1 fruit fly cellular context compared by ENCODE assay signal in genomic region chr3L:12804730-12805170, dm6.
TF ChIP-seq lines count a peak whose summit lies in the region.

Gene Atg1, minus strand, starts transcription at chr3L:12805116.

TF ChIP-seq in whole organism, embryonic, 481 proteins besides CTCF, POLR2A, EP300 and RAD21 (continued from another document):
- no peak for TF ChIP-seq Bteb2 (GFP tag; optimal IDR thresholded peaks at IDR 0.05; lab: Kevin White, UChicago)
- no peak for TF ChIP-seq H2.0 (GFP tag; IDR thresholded peaks at IDR 0.05; lab: Robert Waterston, UW)
- TF ChIP-seq nau (GFP tag; optimal IDR thresholded peaks at IDR 0.05; lab: Kevin White, UChicago) = no peak
- TF ChIP-seq CG17568 (GFP tag; optimal IDR thresholded peaks at IDR 0.05; lab: Kevin White, UChicago) = peak; percentile 10
- no peak for TF ChIP-seq CG9817 (tag; optimal IDR thresholded peaks at IDR 0.05; lab: Kevin White, UChicago)
- TF ChIP-seq tx (GFP tag; optimal IDR thresholded peaks at IDR 0.05; lab: Kevin White, UChicago) = no peak
- peak; percentile 6 for TF ChIP-seq CG3995 (GFP tag; optimal IDR thresholded peaks at IDR 0.05; lab: Kevin White, UChicago)
- TF ChIP-seq Eip74EF (GFP tag; optimal IDR thresholded peaks at IDR 0.05; lab: Kevin White, UChicago) = peak in 1 of 2 experiments; percentile 18
- no peak for TF ChIP-seq CG7271 (tag; optimal IDR thresholded peaks at IDR 0.05; lab: Kevin White, UChicago)
- peak in 1 of 2 experiments; percentile 19 for TF ChIP-seq insv (GFP tag; optimal IDR thresholded peaks at IDR 0.05; lab: Kevin White, UChicago)
- TF ChIP-seq CG10209 (GFP tag; optimal IDR thresholded peaks at IDR 0.05; lab: Kevin White, UChicago) = no peak
- TF ChIP-seq gsb (GFP tag; IDR thresholded peaks at IDR 0.05; lab: Robert Waterston, UW) = no peak
- peak; percentile 38 for TF ChIP-seq Fer1 (GFP tag; optimal IDR thresholded peaks at IDR 0.05; lab: Kevin White, UChicago)
- peak; percentile 16 for TF ChIP-seq Nf-YC (tag; optimal IDR thresholded peaks at IDR 0.05; lab: Kevin White, UChicago)
- TF ChIP-seq CG9876 (GFP tag; optimal IDR thresholded peaks at IDR 0.05; lab: Kevin White, UChicago) = no peak
- no peak for TF ChIP-seq CG31224 (GFP tag; IDR thresholded peaks at IDR 0.05; lab: Robert Waterston, UW)
- TF ChIP-seq lola (GFP tag; optimal IDR thresholded peaks at IDR 0.05; lab: Kevin White, UChicago) = no peak
- TF ChIP-seq CG6765 (GFP tag; optimal IDR thresholded peaks at IDR 0.05; lab: Kevin White, UChicago) = no peak
- peak; percentile 12 for TF ChIP-seq salm (tag; optimal IDR thresholded peaks at IDR 0.05; lab: Kevin White, UChicago)
- peak; percentile 5 for TF ChIP-seq CG18262 (tag; optimal IDR thresholded peaks at IDR 0.05; lab: Kevin White, UChicago)
- TF ChIP-seq CG3163 (GFP tag; optimal IDR thresholded peaks at IDR 0.05; lab: Kevin White, UChicago) = peak; percentile 39
- TF ChIP-seq Dp (GFP tag; optimal IDR thresholded peaks at IDR 0.05; lab: Kevin White, UChicago) = peak; percentile 24
- TF ChIP-seq trh (GFP tag; optimal IDR thresholded peaks at IDR 0.05; lab: Kevin White, UChicago) = no peak
- TF ChIP-seq Scr (GFP tag; IDR thresholded peaks at IDR 0.05; lab: Robert Waterston, UW; ENCODE audit: partially characterized antibody) = no peak; the same call in 1 of the 2 replicates
- TF ChIP-seq Sox102F (GFP tag; optimal IDR thresholded peaks at IDR 0.05; lab: Kevin White, UChicago) = no peak
- no peak for TF ChIP-seq Dref (GFP tag; IDR thresholded peaks at IDR 0.05; lab: Robert Waterston, UW)
- 0 out of 2 replicates have a peak, but pooled peaks have one; percentile 17 for TF ChIP-seq aop (GFP tag; IDR thresholded peaks at IDR 0.05; lab: Robert Waterston, UW)
- TF ChIP-seq CG11695 (GFP tag; IDR thresholded peaks at IDR 0.05; lab: Robert Waterston, UW) = 0 out of 3 replicates have a peak, but pooled peaks have one; percentile 33
- TF ChIP-seq CG9609 (GFP tag; optimal IDR thresholded peaks at IDR 0.05; lab: Kevin White, UChicago) = no peak
- 0 out of 4 replicates have a peak, but pooled peaks have one; percentile 52 for TF ChIP-seq chinmo (GFP tag; IDR thresholded peaks at IDR 0.05; lab: Robert Waterston, UW; ENCODE audit: partially characterized antibody)
- TF ChIP-seq onecut (GFP tag; IDR thresholded peaks at IDR 0.05; lab: Robert Waterston, UW) = no peak; the same call in 1 of the 2 replicates
- no peak for TF ChIP-seq CG12744 (GFP tag; optimal IDR thresholded peaks at IDR 0.05; lab: Kevin White, UChicago)
- no peak for TF ChIP-seq CG31365 (tag; optimal IDR thresholded peaks at IDR 0.05; lab: Kevin White, UChicago)
- TF ChIP-seq HLH54F (GFP tag; optimal IDR thresholded peaks at IDR 0.05; lab: Kevin White, UChicago) = no peak
- no peak for TF ChIP-seq CG6254 (GFP tag; optimal IDR thresholded peaks at IDR 0.05; lab: Kevin White, UChicago)
- no peak for TF ChIP-seq fd64A (GFP tag; optimal IDR thresholded peaks at IDR 0.05; lab: Kevin White, UChicago)
- TF ChIP-seq sc (optimal IDR thresholded peaks at IDR 0.05; lab: Kevin White, UChicago) = no peak
- no peak for TF ChIP-seq sc (GFP tag; optimal IDR thresholded peaks at IDR 0.05; lab: Kevin White, UChicago)
- no peak for TF ChIP-seq lilli (GFP tag; optimal IDR thresholded peaks at IDR 0.05; lab: Kevin White, UChicago)
- peak; percentile 25 for TF ChIP-seq CG10979 (tag; optimal IDR thresholded peaks at IDR 0.05; lab: Kevin White, UChicago)
- no peak for TF ChIP-seq sim (GFP tag; IDR thresholded peaks at IDR 0.05; lab: Robert Waterston, UW)
- no peak for TF ChIP-seq CG10366 (GFP tag; IDR thresholded peaks at IDR 0.05; lab: Robert Waterston, UW)
- no peak for TF ChIP-seq CG14014 (GFP tag; IDR thresholded peaks at IDR 0.05; lab: Robert Waterston, UW)
- peak; percentile 37 for TF ChIP-seq BEAF-32 (GFP tag; optimal IDR thresholded peaks at IDR 0.05; lab: Kevin White, UChicago)
- peak; percentile 19 for TF ChIP-seq ash1 (GFP tag; optimal IDR thresholded peaks at IDR 0.05; lab: Kevin White, UChicago)
- TF ChIP-seq ttk (GFP tag; IDR thresholded peaks at IDR 0.05; lab: Robert Waterston, UW) = no peak
- no peak for TF ChIP-seq CG11560 (tag; IDR thresholded peaks at IDR 0.05; lab: Robert Waterston, UW)
- no peak for TF ChIP-seq dati (GFP tag; IDR thresholded peaks at IDR 0.05; lab: Robert Waterston, UW)
- no peak for TF ChIP-seq kay (GFP tag; optimal IDR thresholded peaks at IDR 0.05; lab: Kevin White, UChicago)
- TF ChIP-seq Tbp (GFP tag; optimal IDR thresholded peaks at IDR 0.05; lab: Kevin White, UChicago) = no peak
- TF ChIP-seq CG12659 (GFP tag; optimal IDR thresholded peaks at IDR 0.05; lab: Kevin White, UChicago) = peak; percentile 43
- TF ChIP-seq CG4617 (GFP tag; optimal IDR thresholded peaks at IDR 0.05; lab: Kevin White, UChicago; ENCODE audit: borderline replicate concordance) = peak; percentile 39
- TF ChIP-seq en (GFP tag; optimal IDR thresholded peaks at IDR 0.05; lab: Kevin White, UChicago) = no peak
- TF ChIP-seq CG12236 (GFP tag; optimal IDR thresholded peaks at IDR 0.05; lab: Kevin White, UChicago) = no peak
- TF ChIP-seq CG15011 (GFP tag; optimal IDR thresholded peaks at IDR 0.05; lab: Kevin White, UChicago) = no peak
- TF ChIP-seq E2f2 (GFP tag; IDR thresholded peaks at IDR 0.05; lab: Robert Waterston, UW) = peak; percentile 16; the same call in 1 of the 2 replicates
- peak; percentile 36 for TF ChIP-seq CG2712 (tag; optimal IDR thresholded peaks at IDR 0.05; lab: Kevin White, UChicago)
- no peak for TF ChIP-seq tap (tag; optimal IDR thresholded peaks at IDR 0.05; lab: Kevin White, UChicago)
- TF ChIP-seq CG1792 (GFP tag; optimal IDR thresholded peaks at IDR 0.05; lab: Kevin White, UChicago) = no peak
- TF ChIP-seq bcd (GFP tag; optimal IDR thresholded peaks at IDR 0.05; lab: Kevin White, UChicago) = no peak
- peak; percentile 2 for TF ChIP-seq Dek (tag; optimal IDR thresholded peaks at IDR 0.05; lab: Kevin White, UChicago)
- no peak for TF ChIP-seq CG15479 (GFP tag; optimal IDR thresholded peaks at IDR 0.05; lab: Kevin White, UChicago)
- TF ChIP-seq Jarid2 (GFP tag; optimal IDR thresholded peaks at IDR 0.05; lab: Kevin White, UChicago) = peak; percentile 85
- no peak for TF ChIP-seq fd102C (GFP tag; optimal IDR thresholded peaks at IDR 0.05; lab: Kevin White, UChicago)
- TF ChIP-seq CG11247 (GFP tag; IDR thresholded peaks at IDR 0.05; lab: Robert Waterston, UW) = no peak
- TF ChIP-seq CG3407 (GFP tag; optimal IDR thresholded peaks at IDR 0.05; lab: Kevin White, UChicago) = no peak
- TF ChIP-seq cwo (GFP tag; optimal IDR thresholded peaks at IDR 0.05; lab: Kevin White, UChicago) = peak; percentile 26
- TF ChIP-seq nmo (GFP tag; optimal IDR thresholded peaks at IDR 0.05; lab: Kevin White, UChicago) = no peak
- peak; percentile 49 for TF ChIP-seq pros (GFP tag; optimal IDR thresholded peaks at IDR 0.05; lab: Kevin White, UChicago)
- TF ChIP-seq dimm (GFP tag; IDR thresholded peaks at IDR 0.05; lab: Robert Waterston, UW) = no peak
- no peak for TF ChIP-seq Poxn (GFP tag; IDR thresholded peaks at IDR 0.05; lab: Robert Waterston, UW)
- no peak for TF ChIP-seq CG3281 (GFP tag; optimal IDR thresholded peaks at IDR 0.05; lab: Kevin White, UChicago)
- TF ChIP-seq lab (GFP tag; optimal IDR thresholded peaks at IDR 0.05; lab: Kevin White, UChicago) = peak; percentile 31
- TF ChIP-seq CG3065 (GFP tag; optimal IDR thresholded peaks at IDR 0.05; lab: Kevin White, UChicago) = no peak
- peak; percentile 38 for TF ChIP-seq Side (GFP tag; optimal IDR thresholded peaks at IDR 0.05; lab: Kevin White, UChicago)
- peak; percentile 52 for TF ChIP-seq CG7987 (GFP tag; optimal IDR thresholded peaks at IDR 0.05; lab: Kevin White, UChicago)
- TF ChIP-seq stc (GFP tag; IDR thresholded peaks at IDR 0.05; lab: Robert Waterston, UW) = no peak
- TF ChIP-seq CG34422 (GFP tag; IDR thresholded peaks at IDR 0.05; lab: Robert Waterston, UW) = peak; percentile 36; the same call in 1 of the 3 replicates
- TF ChIP-seq Myb (GFP tag; optimal IDR thresholded peaks at IDR 0.05; lab: Kevin White, UChicago) = peak; percentile 5
- TF ChIP-seq Fer3 (tag; optimal IDR thresholded peaks at IDR 0.05; lab: Kevin White, UChicago) = no peak
- no peak for TF ChIP-seq CG1832 (GFP tag; optimal IDR thresholded peaks at IDR 0.05; lab: Kevin White, UChicago)
- no peak for TF ChIP-seq CG14441 (GFP tag; IDR thresholded peaks at IDR 0.05; lab: Robert Waterston, UW)
- TF ChIP-seq wek (GFP tag; optimal IDR thresholded peaks at IDR 0.05; lab: Kevin White, UChicago) = peak; percentile 19
- TF ChIP-seq grn (GFP tag; optimal IDR thresholded peaks at IDR 0.05; lab: Kevin White, UChicago) = peak; percentile 13
- no peak for TF ChIP-seq Sry-δ (GFP tag; optimal IDR thresholded peaks at IDR 0.05; lab: Kevin White, UChicago)
- TF ChIP-seq nom (GFP tag; optimal IDR thresholded peaks at IDR 0.05; lab: Kevin White, UChicago) = peak; percentile 26
- no peak for TF ChIP-seq Dip3 (GFP tag; optimal IDR thresholded peaks at IDR 0.05; lab: Kevin White, UChicago)
- peak; percentile 37; the same call in 2 of the 3 replicates for TF ChIP-seq row (GFP tag; IDR thresholded peaks at IDR 0.05; lab: Robert Waterston, UW)
- peak; percentile 9 for TF ChIP-seq pb (GFP tag; optimal IDR thresholded peaks at IDR 0.05; lab: Kevin White, UChicago)
- no peak for TF ChIP-seq CG33557 (GFP tag; optimal IDR thresholded peaks at IDR 0.05; lab: Kevin White, UChicago)
- peak; percentile 12 for TF ChIP-seq HHEX (GFP tag; optimal IDR thresholded peaks at IDR 0.05; lab: Kevin White, UChicago)
- TF ChIP-seq chm (GFP tag; IDR thresholded peaks at IDR 0.05; lab: Robert Waterston, UW) = peak; percentile 66
- TF ChIP-seq YL-1 (GFP tag; optimal IDR thresholded peaks at IDR 0.05; lab: Kevin White, UChicago) = peak; percentile 3
- peak; percentile 17 for TF ChIP-seq CG34376 (GFP tag; optimal IDR thresholded peaks at IDR 0.05; lab: Kevin White, UChicago)
- TF ChIP-seq hb (GFP tag; IDR thresholded peaks at IDR 0.05; lab: Robert Waterston, UW; ENCODE audit: partially characterized antibody) = no peak
- TF ChIP-seq gcm (GFP tag; optimal IDR thresholded peaks at IDR 0.05; lab: Kevin White, UChicago) = no peak
- peak; percentile 62 for TF ChIP-seq pzg (GFP tag; optimal IDR thresholded peaks at IDR 0.05; lab: Kevin White, UChicago)
- no peak for TF ChIP-seq CG17186 (GFP tag; optimal IDR thresholded peaks at IDR 0.05; lab: Kevin White, UChicago)
- no peak for TF ChIP-seq CG16815 (GFP tag; optimal IDR thresholded peaks at IDR 0.05; lab: Kevin White, UChicago)
- TF ChIP-seq CG1602 (GFP tag; optimal IDR thresholded peaks at IDR 0.05; lab: Kevin White, UChicago) = no peak
- peak; percentile 38; the same call in 1 of the 3 replicates for TF ChIP-seq CG16813 (GFP tag; IDR thresholded peaks at IDR 0.05; lab: Robert Waterston, UW; ENCODE audit: partially characterized antibody)
- peak; percentile 45; the same call in 1 of the 3 replicates for TF ChIP-seq CG34224 (GFP tag; IDR thresholded peaks at IDR 0.05; lab: Robert Waterston, UW; ENCODE audit: partially characterized antibody)
- no peak for TF ChIP-seq Ets97D (GFP tag; optimal IDR thresholded peaks at IDR 0.05; lab: Kevin White, UChicago)
- no peak for TF ChIP-seq ro (GFP tag; IDR thresholded peaks at IDR 0.05; lab: Robert Waterston, UW)
- TF ChIP-seq BtbVII (GFP tag; optimal IDR thresholded peaks at IDR 0.05; lab: Kevin White, UChicago) = no peak
- TF ChIP-seq zfh1 (GFP tag; IDR thresholded peaks at IDR 0.05; lab: Robert Waterston, UW) = 0 out of 3 replicates have a peak, but pooled peaks have one; percentile 7
- no peak for TF ChIP-seq jing (GFP tag; optimal IDR thresholded peaks at IDR 0.05; lab: Kevin White, UChicago)
- TF ChIP-seq rib (GFP tag; IDR thresholded peaks at IDR 0.05; lab: Robert Waterston, UW) = 0 out of 2 replicates have a peak, but pooled peaks have one; percentile 20
- peak; percentile 54 for TF ChIP-seq CG6854 (GFP tag; optimal IDR thresholded peaks at IDR 0.05; lab: Kevin White, UChicago)
- peak; percentile 36 for TF ChIP-seq CG15514 (GFP tag; optimal IDR thresholded peaks at IDR 0.05; lab: Kevin White, UChicago)
- no peak for TF ChIP-seq oc (tag; optimal IDR thresholded peaks at IDR 0.05; lab: Kevin White, UChicago)
- no peak for TF ChIP-seq Vsx1 (GFP tag; optimal IDR thresholded peaks at IDR 0.05; lab: Kevin White, UChicago)
- no peak for TF ChIP-seq gsb-n (tag; optimal IDR thresholded peaks at IDR 0.05; lab: Kevin White, UChicago)
- no peak for TF ChIP-seq chif (GFP tag; optimal IDR thresholded peaks at IDR 0.05; lab: Kevin White, UChicago)
- TF ChIP-seq btn (GFP tag; optimal IDR thresholded peaks at IDR 0.05; lab: Kevin White, UChicago) = no peak
- no peak for TF ChIP-seq CG12391 (tag; optimal IDR thresholded peaks at IDR 0.05; lab: Kevin White, UChicago)
- no peak for TF ChIP-seq CG6654 (GFP tag; optimal IDR thresholded peaks at IDR 0.05; lab: Kevin White, UChicago)
- TF ChIP-seq croc (GFP tag; conservative IDR thresholded peaks at IDR 0.05; lab: Robert Waterston, UW) = no peak
- no peak for TF ChIP-seq zfh2 (GFP tag; optimal IDR thresholded peaks at IDR 0.05; lab: Kevin White, UChicago)
- no peak for TF ChIP-seq NC2α (GFP tag; optimal IDR thresholded peaks at IDR 0.05; lab: Kevin White, UChicago)
- TF ChIP-seq Neu2 (GFP tag; optimal IDR thresholded peaks at IDR 0.05; lab: Kevin White, UChicago; ENCODE audit: borderline replicate concordance) = no peak
- no peak for TF ChIP-seq inv (GFP tag; IDR thresholded peaks at IDR 0.05; lab: Robert Waterston, UW; ENCODE audit: partially characterized antibody)
- TF ChIP-seq pita (GFP tag; optimal IDR thresholded peaks at IDR 0.05; lab: Kevin White, UChicago) = no peak
